Fruit fly (Drosophila melanogaster): Measurements from ENCODE around the gene CG7907.

- TF ChIP-seq CG14711 (tag; optimal IDR thresholded peaks at IDR 0.05) (no peak), Hr96 (GFP tag; optimal IDR thresholded peaks at IDR 0.05) (no peak), Clk (GFP tag; optimal IDR thresholded peaks at IDR 0.05) (no peak), kay (GFP tag; ENCODE audit: borderline replicate concordance) (no peak), cic (GFP tag; optimal IDR thresholded peaks at IDR 0.05) (no peak), ovo (GFP tag; optimal IDR thresholded peaks at IDR 0.05) (no peak), pad (GFP tag; optimal IDR thresholded peaks at IDR 0.05) (no peak), toe (GFP tag; optimal IDR thresholded peaks at IDR 0.05) (no peak), CG33017 (tag; optimal IDR thresholded peaks at IDR 0.05) (no peak), CG7101 (tag; optimal IDR thresholded peaks at IDR 0.05) (no peak), Crg-1 (GFP tag; optimal IDR thresholded peaks at IDR 0.05) (no peak)
Observed at dm6 chr3R:21419258-21419657, 15.7 kb downstream of the CG7907 start.

All from whole organism, adult.